Fruit fly (Drosophila melanogaster): ENCODE results near the gene mtrm.
A peak's percentile ranks its signal among the peaks of the same experiment; 100 is the strongest.

Gene mtrm

dm6 chr3L:8453443-8454360 lies 40.9 kb downstream of the mtrm start:
- TF ChIP-seq Scr (GFP tag; IDR thresholded peaks at IDR 0.05; ENCODE audit: partially characterized antibody) (peak; percentile 20; the same call in 1 of the 2 replicates), lbe (GFP tag; optimal IDR thresholded peaks at IDR 0.05) (peak; percentile 35), jumu (GFP tag; optimal IDR thresholded peaks at IDR 0.05) (no peak), Med (GFP tag) (peak; percentile 77), CG30403 (GFP tag; optimal IDR thresholded peaks at IDR 0.05) (no peak), CG34376 (GFP tag; optimal IDR thresholded peaks at IDR 0.05) (peak; percentile 45), Taf1 (GFP tag; IDR thresholded peaks at IDR 0.05) (no peak), sug (tag; optimal IDR thresholded peaks at IDR 0.05) (peak; percentile 86), CG10543 (GFP tag; optimal IDR thresholded peaks at IDR 0.05) (no peak), z (GFP tag; IDR thresholded peaks at IDR 0.05) (0 out of 3 replicates have a peak, but pooled peaks have one; percentile 42), lab (GFP tag; optimal IDR thresholded peaks at IDR 0.05) (peak; percentile 13), vnd (GFP tag; IDR thresholded peaks at IDR 0.05; ENCODE audit: partially characterized antibody) (peak; percentile 65), CG2678 (tag; optimal IDR thresholded peaks at IDR 0.05) (peak; percentile 42), sens (GFP tag) (peak; percentile 66), Nf-YC (tag; optimal IDR thresholded peaks at IDR 0.05) (peak; percentile 7), CG12659 (GFP tag; optimal IDR thresholded peaks at IDR 0.05) (peak; percentile 11), CG15269 (tag; optimal IDR thresholded peaks at IDR 0.05) (peak; percentile 20), CG18476 (GFP tag; optimal IDR thresholded peaks at IDR 0.05) (peak; percentile 8), E2f2 (GFP tag; IDR thresholded peaks at IDR 0.05) (peak; percentile 3; the same call in 1 of the 2 replicates), klu (GFP tag; IDR thresholded peaks at IDR 0.05) (no peak), CG13775 (GFP tag; optimal IDR thresholded peaks at IDR 0.05) (no peak), CG2199 (GFP tag; IDR thresholded peaks at IDR 0.05) (no peak), Jarid2 (GFP tag; optimal IDR thresholded peaks at IDR 0.05) (no peak), dysf (GFP tag; IDR thresholded peaks at IDR 0.05) (no peak), zen (tag; optimal IDR thresholded peaks at IDR 0.05) (no peak), Dip2 (GFP tag; IDR thresholded peaks at IDR 0.05) (no peak), CG7839 (tag; optimal IDR thresholded peaks at IDR 0.05) (peak; percentile 36), CG9817 (tag; optimal IDR thresholded peaks at IDR 0.05) (peak; percentile 14), Poxn (GFP tag; IDR thresholded peaks at IDR 0.05) (no peak), grau (tag; optimal IDR thresholded peaks at IDR 0.05) (peak; percentile 22), gem (tag; optimal IDR thresholded peaks at IDR 0.05) (peak; percentile 4), CG12391 (tag; optimal IDR thresholded peaks at IDR 0.05) (no peak), tin (GFP tag; optimal IDR thresholded peaks at IDR 0.05) (no peak), so (GFP tag; IDR thresholded peaks at IDR 0.05) (no peak), CG13424 (tag; optimal IDR thresholded peaks at IDR 0.05) (no peak), CG3281 (GFP tag; optimal IDR thresholded peaks at IDR 0.05) (peak; percentile 14), Camta (GFP tag; optimal IDR thresholded peaks at IDR 0.05) (no peak), exex (tag; optimal IDR thresholded peaks at IDR 0.05) (peak; percentile 84), en (GFP tag; optimal IDR thresholded peaks at IDR 0.05) (no peak), lilli (GFP tag; optimal IDR thresholded peaks at IDR 0.05) (no peak), CG15073 (GFP tag; optimal IDR thresholded peaks at IDR 0.05) (no peak), Vsx1 (GFP tag; optimal IDR thresholded peaks at IDR 0.05) (peak; percentile 11), grn (GFP tag; optimal IDR thresholded peaks at IDR 0.05) (peak; percentile 55), CG7357 (GFP tag; IDR thresholded peaks at IDR 0.05) (0 out of 3 replicates have a peak, but pooled peaks have one; percentile 13), gro (GFP tag; optimal IDR thresholded peaks at IDR 0.05) (peak; percentile 51), hth (optimal IDR thresholded peaks at IDR 0.05) (no peak), sqz (GFP tag; optimal IDR thresholded peaks at IDR 0.05) (peak; percentile 40), CG8290 (GFP tag; optimal IDR thresholded peaks at IDR 0.05) (no peak), CG8290 (tag; optimal IDR thresholded peaks at IDR 0.05) (peak in 1 of 2 experiments; percentile 2)
